Fruit fly (Drosophila melanogaster) whole organism, prepupa: ENCODE measurements around the gene CG8043.

ENCODE experiments used
- Blimp-1 ChIP-seq: fragments of 200-800 bp; sonication (Bioruptor generic); optimal IDR thresholded peaks from 3 replicates; lab custom pipeline; 2017; ENCODE audit warnings: missing biosample characterization, missing genetic modification characterization, mild to moderate bottlenecking, moderate library complexity, missing genetic modification reagents
- CG10631 ChIP-seq: fragments of 200-800 bp; sonication (Bioruptor generic); optimal IDR thresholded peaks from 2 replicates; lab custom pipeline; 2016; ENCODE audit warnings: missing biosample characterization, missing genetic modification characterization
- CG11294 ChIP-seq: fragments of 200-800 bp; sonication (Bioruptor generic); IDR thresholded peaks from 2 replicates; pipeline ENCODE4 v1.3.6; 2022; ENCODE audit warnings: missing biosample characterization, missing genetic modification characterization
- CG11762 ChIP-seq: fragments of 200-800 bp; sonication (Bioruptor generic); optimal IDR thresholded peaks from 3 replicates; lab custom pipeline; 2016; ENCODE audit warnings: missing biosample characterization, missing genetic modification characterization; ENCODE audit not compliant: insufficient read depth
- CG15336 ChIP-seq: fragments of 200-800 bp; sonication (Bioruptor generic); IDR thresholded peaks from 2 replicates; pipeline ENCODE4 v1.3.6; 2022; ENCODE audit warnings: missing biosample characterization, missing genetic modification characterization
- CG16779 ChIP-seq: fragments of 200-800 bp; sonication (Bioruptor generic); optimal IDR thresholded peaks from 3 replicates; lab custom pipeline; 2017; ENCODE audit warnings: missing biosample characterization, mild to moderate bottlenecking, missing genetic modification characterization
- CG3032 ChIP-seq: fragments of 200-800 bp; optimal IDR thresholded peaks from 2 replicates; lab custom pipeline; 2019; ENCODE audit warnings: missing biosample characterization, mild to moderate bottlenecking, missing genetic modification characterization, moderate library complexity
- CG32006 ChIP-seq: fragments of 200-800 bp; sonication (Bioruptor generic); optimal IDR thresholded peaks from 3 replicates; lab custom pipeline; 2017; ENCODE audit warnings: missing biosample characterization, mild to moderate bottlenecking, missing genetic modification characterization
- CG34406 ChIP-seq: fragments of 200-800 bp; sonication (Bioruptor generic); optimal IDR thresholded peaks from 3 replicates; lab custom pipeline; 2016; ENCODE audit warnings: missing biosample characterization, missing genetic modification characterization
- CG3919 ChIP-seq: fragments of 200-800 bp; sonication (Bioruptor generic); optimal IDR thresholded peaks from 3 replicates; lab custom pipeline; 2016; ENCODE audit warnings: missing biosample characterization, missing genetic modification characterization
- CG4318 ChIP-seq: fragments of 200-800 bp; sonication (Bioruptor generic); optimal IDR thresholded peaks from 3 replicates; lab custom pipeline; 2017; ENCODE audit warnings: missing biosample characterization, mild to moderate bottlenecking, missing genetic modification characterization
- CG6163 ChIP-seq: fragments of 200-800 bp; sonication (Bioruptor generic); IDR thresholded peaks from 3 replicates; pipeline ENCODE4 v1.3.6; 2022; ENCODE audit warnings: missing biosample characterization, missing genetic modification characterization
- CG6276 ChIP-seq: fragments of 200-800 bp; sonication (Bioruptor generic); optimal IDR thresholded peaks from 2 replicates; lab custom pipeline; 2017; ENCODE audit warnings: missing biosample characterization, mild to moderate bottlenecking, missing genetic modification characterization
- CG6808 ChIP-seq: fragments of 200-800 bp; sonication (Bioruptor generic); optimal IDR thresholded peaks from 3 replicates; lab custom pipeline; 2017; ENCODE audit warnings: missing biosample characterization, missing genetic modification characterization, mild to moderate bottlenecking, moderate library complexity, missing genetic modification reagents
- CG8119 ChIP-seq: fragments of 200-800 bp; sonication (Bioruptor generic); IDR thresholded peaks from 3 replicates; pipeline ENCODE4 v1.3.6; 2022; ENCODE audit warnings: missing biosample characterization, missing genetic modification characterization
- CG8632 ChIP-seq: fragments of 200-800 bp; sonication (Bioruptor generic); optimal IDR thresholded peaks from 3 replicates; lab custom pipeline; 2016; ENCODE audit warnings: missing biosample characterization, missing genetic modification characterization
- CG9139 ChIP-seq: fragments of 200-800 bp; sonication (Bioruptor generic); optimal IDR thresholded peaks from 3 replicates; lab custom pipeline; 2017; ENCODE audit warnings: missing biosample characterization, mild to moderate bottlenecking, missing genetic modification characterization
- Eip75B ChIP-seq: fragments of 200-800 bp; sonication (Bioruptor generic); optimal IDR thresholded peaks from 3 replicates; lab custom pipeline; 2016; ENCODE audit warnings: missing biosample characterization, missing genetic modification characterization
- Eip78C ChIP-seq: fragments of 200-800 bp; sonication (Bioruptor generic); peaks from one replicate; lab custom pipeline; 2016; ENCODE audit warnings: missing biosample characterization, missing genetic modification characterization
- Eip93F ChIP-seq: fragments of 200-800 bp; sonication (Bioruptor generic); optimal IDR thresholded peaks from 2 replicates; lab custom pipeline; 2016; ENCODE audit warnings: missing biosample characterization, mild to moderate bottlenecking, missing genetic modification characterization
- Ets96B ChIP-seq: fragments of 200-800 bp; optimal IDR thresholded peaks from 2 replicates; lab custom pipeline; 2019; ENCODE audit warnings: missing biosample characterization, mild to moderate bottlenecking, missing genetic modification characterization, moderate library complexity
- Hr4 ChIP-seq: fragments of 200-800 bp; sonication (Bioruptor generic); optimal IDR thresholded peaks from 3 replicates; lab custom pipeline; 2016; ENCODE audit warnings: missing biosample characterization, missing genetic modification characterization
- Met ChIP-seq: fragments of 200-800 bp; sonication (Bioruptor generic); optimal IDR thresholded peaks from 3 replicates; lab custom pipeline; 2016; ENCODE audit warnings: missing biosample characterization, missing genetic modification characterization
- OdsH ChIP-seq: fragments of 200-800 bp; sonication (Bioruptor generic); optimal IDR thresholded peaks from 3 replicates; lab custom pipeline; 2016; ENCODE audit warnings: missing biosample characterization, missing genetic modification characterization
- Sox102F ChIP-seq: fragments of 200-800 bp; sonication (Bioruptor generic); optimal IDR thresholded peaks from 2 replicates; lab custom pipeline; 2016; ENCODE audit warnings: missing biosample characterization, mild to moderate bottlenecking, missing genetic modification characterization
- Sox15 ChIP-seq: fragments of 200-800 bp; sonication (Bioruptor generic); optimal IDR thresholded peaks from 3 replicates; lab custom pipeline; 2016; ENCODE audit warnings: missing biosample characterization, missing genetic modification characterization
- achi ChIP-seq: fragments of 200-800 bp; sonication (Bioruptor generic); optimal IDR thresholded peaks from 3 replicates; lab custom pipeline; 2016; ENCODE audit warnings: missing biosample characterization, missing genetic modification characterization
- acj6 ChIP-seq: fragments of 200-800 bp; sonication (Bioruptor generic); optimal IDR thresholded peaks from 3 replicates; lab custom pipeline; 2016; ENCODE audit warnings: missing biosample characterization, missing genetic modification characterization
- cyc ChIP-seq: fragments of 200-800 bp; sonication (Bioruptor generic); optimal IDR thresholded peaks from 3 replicates; lab custom pipeline; 2016; ENCODE audit warnings: missing biosample characterization, missing genetic modification characterization
- dsx ChIP-seq: fragments of 200-800 bp; optimal IDR thresholded peaks from 3 replicates; lab custom pipeline; 2019; ENCODE audit warnings: missing biosample characterization, mild to moderate bottlenecking, missing genetic modification characterization, moderate library complexity; ENCODE audit not compliant: poor library complexity, severe bottlenecking
- eg ChIP-seq: fragments of 200-800 bp; sonication (Bioruptor generic); IDR thresholded peaks from 3 replicates; pipeline ENCODE4 v1.3.6; 2022; ENCODE audit warnings: missing biosample characterization, missing genetic modification characterization
- esn ChIP-seq: fragments of 200-800 bp; sonication (Bioruptor generic); optimal IDR thresholded peaks from 2 replicates; lab custom pipeline; 2016; ENCODE audit warnings: missing biosample characterization, mild to moderate bottlenecking, missing genetic modification characterization, moderate library complexity
- fd85E ChIP-seq: fragments of 200-800 bp; sonication (Bioruptor generic); optimal IDR thresholded peaks from 3 replicates; lab custom pipeline; 2016; ENCODE audit warnings: missing biosample characterization, missing genetic modification characterization
- fkh ChIP-seq: fragments of 200-800 bp; sonication (Bioruptor generic); optimal IDR thresholded peaks from 3 replicates; lab custom pipeline; 2017; ENCODE audit warnings: missing biosample characterization, mild to moderate bottlenecking, missing genetic modification characterization, moderate library complexity
- lz ChIP-seq: fragments of 200-800 bp; sonication (Bioruptor generic); optimal IDR thresholded peaks from 3 replicates; lab custom pipeline; 2016; ENCODE audit warnings: missing biosample characterization, missing genetic modification characterization
- net ChIP-seq: fragments of 200-800 bp; sonication (Bioruptor generic); optimal IDR thresholded peaks from 3 replicates; lab custom pipeline; 2016; ENCODE audit warnings: missing biosample characterization, missing genetic modification characterization
- pdm3 ChIP-seq: fragments of 200-800 bp; sonication (Bioruptor generic); optimal IDR thresholded peaks from 3 replicates; lab custom pipeline; 2016; ENCODE audit warnings: missing biosample characterization, missing genetic modification characterization
- salr ChIP-seq, 2 experiments: fragments of 200-800 bp; sonication (Bioruptor generic); optimal IDR thresholded peaks; 3 replicates each; lab custom pipeline; 2016 to 2018; ENCODE audit warnings: missing biosample characterization in 2 of 2, missing genetic modification characterization in 2 of 2, mild to moderate bottlenecking in 1 of 2
- spab ChIP-seq: fragments of 200-800 bp; sonication (Bioruptor generic); optimal IDR thresholded peaks from 2 replicates; lab custom pipeline; 2017; ENCODE audit warnings: missing biosample characterization, mild to moderate bottlenecking, missing genetic modification characterization, missing genetic modification reagents
- ss ChIP-seq, 2 experiments: fragments of 200-800 bp; sonication (Bioruptor generic); optimal IDR thresholded peaks; 2 replicates in 1 of 2; 3 replicates in 1 of 2; lab custom pipeline; 2017 to 2018; ENCODE audit warnings: mild to moderate bottlenecking in 2 of 2, missing biosample characterization in 2 of 2, missing genetic modification characterization in 2 of 2, moderate library complexity in 1 of 2
- svp ChIP-seq: fragments of 200-800 bp; sonication (Bioruptor generic); peaks from one replicate; lab custom pipeline; 2016; ENCODE audit warnings: missing biosample characterization, missing genetic modification characterization
- topi ChIP-seq: fragments of 200-800 bp; sonication (Bioruptor generic); optimal IDR thresholded peaks from 3 replicates; lab custom pipeline; 2016; ENCODE audit warnings: missing biosample characterization, missing genetic modification characterization
- vri ChIP-seq: fragments of 200-800 bp; sonication (Bioruptor generic); optimal IDR thresholded peaks from 3 replicates; lab custom pipeline; 2016; ENCODE audit warnings: missing biosample characterization, mild to moderate bottlenecking, missing genetic modification characterization

Gene CG8043

DNA sequence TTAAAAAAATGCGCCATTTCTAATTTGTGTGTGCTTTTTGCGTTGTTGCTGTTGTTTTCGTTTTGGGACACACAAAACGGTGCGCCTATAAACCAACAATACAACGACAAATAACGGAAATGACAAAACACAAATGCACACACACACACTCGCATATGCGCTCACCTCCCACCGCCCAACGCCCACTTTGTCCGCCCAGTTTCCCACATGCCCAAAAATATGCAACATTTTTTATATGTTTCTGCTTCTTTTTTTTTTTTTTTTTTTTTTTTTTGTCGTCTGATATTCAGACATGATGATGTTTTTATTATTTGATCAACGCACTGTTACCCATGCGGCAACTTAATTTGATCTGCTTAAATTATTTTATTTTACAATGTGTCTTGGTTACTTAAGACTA is 30.5 kb downstream of the CG8043 start:
- peak; percentile 9 for TF ChIP-seq achi
- TF ChIP-seq Sox15 (GFP tag; lab: Kevin White, UChicago), result no peak
- no peak for TF ChIP-seq CG9139 (GFP tag; lab: Kevin White, UChicago)
- no peak for TF ChIP-seq CG11294
- TF ChIP-seq spab, result no peak
- TF ChIP-seq CG6276, result no peak
- TF ChIP-seq Ets96B (tag; lab: Kevin White, UChicago), result peak; percentile 9
- TF ChIP-seq CG11762 (GFP tag; lab: Kevin White, UChicago), result no peak
- no peak for TF ChIP-seq cyc
- peak; percentile 84 for TF ChIP-seq CG6163 (GFP tag; lab: Robert Waterston, UW)
- TF ChIP-seq, all 60 proteins: peak for 3

DNA sequence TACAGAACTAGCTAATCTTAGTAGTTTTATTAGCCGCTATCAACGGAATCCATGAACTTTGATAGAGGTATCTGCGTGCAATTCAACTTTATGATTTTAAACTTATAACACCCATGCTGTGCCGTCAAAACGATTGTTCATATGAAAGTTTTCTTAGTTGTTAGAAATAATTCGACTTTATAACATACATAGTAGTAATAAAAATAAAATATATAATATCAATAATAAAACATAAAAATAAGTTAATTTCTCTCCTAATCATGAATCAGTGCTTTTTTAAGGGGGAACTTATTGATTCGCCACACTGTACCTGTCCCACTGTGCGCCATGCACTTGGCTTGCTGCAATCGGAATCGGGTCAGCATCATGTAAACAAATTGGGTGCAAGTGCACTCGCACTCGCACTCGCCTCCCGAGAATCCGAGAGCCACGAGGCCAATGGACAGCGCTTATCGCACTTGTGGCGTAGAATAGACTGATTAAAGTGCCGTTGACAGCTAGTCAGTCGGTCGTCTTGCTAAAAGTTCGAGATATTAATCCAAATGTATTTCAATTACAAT is 35.3 kb downstream of the CG8043 start:
- peak; percentile 92 for TF ChIP-seq svp (GFP tag; lab: Kevin White, UChicago)
- TF ChIP-seq Eip78C (GFP tag; lab: Kevin White, UChicago), result peak; percentile 42
- TF ChIP-seq vri, result peak; percentile 42
- TF ChIP-seq CG3919 (GFP tag; lab: Kevin White, UChicago), result peak; percentile 6
- peak; percentile 34 for TF ChIP-seq Eip75B (GFP tag; lab: Kevin White, UChicago)
- peak; percentile 2 for TF ChIP-seq Eip93F (GFP tag; lab: Kevin White, UChicago)
- TF ChIP-seq achi, result no peak
- peak; percentile 7 for TF ChIP-seq CG6276
- no peak for TF ChIP-seq CG11294
- peak; percentile 24; the same call in 2 of the 3 replicates for TF ChIP-seq CG8119
- TF ChIP-seq Met, result peak; percentile 21
- peak; percentile 15 for TF ChIP-seq CG16779 (tag; lab: Kevin White, UChicago)
- TF ChIP-seq net (GFP tag; lab: Kevin White, UChicago), result peak; percentile 8
- no peak for TF ChIP-seq lz
- TF ChIP-seq CG15336 (GFP tag; lab: Robert Waterston, UW), result peak; percentile 19; the same call in 1 of the 2 replicates
- TF ChIP-seq CG6163 (GFP tag; lab: Robert Waterston, UW), result peak; percentile 76

DNA sequence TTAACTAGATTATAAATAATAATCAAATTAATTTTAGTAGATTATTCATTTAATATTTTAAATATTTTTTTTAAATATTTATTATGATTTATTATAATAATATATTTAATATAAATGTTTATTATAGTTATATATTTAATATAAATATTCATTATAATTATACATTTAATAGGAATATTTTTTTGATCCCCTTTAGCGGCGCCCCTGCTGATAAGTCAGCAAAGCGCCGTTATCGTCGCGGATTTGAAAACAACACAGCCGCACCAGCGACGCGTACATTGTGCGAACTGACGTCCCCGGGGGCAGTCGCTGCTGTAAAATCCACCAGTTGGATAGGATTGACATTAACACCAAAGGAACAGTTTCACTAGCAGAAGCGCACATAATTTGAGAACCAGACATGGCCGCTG is 36.0 kb downstream of the CG8043 start, which contains the start of gene CG8112:
Gene CG8112, plus strand, starts transcription at position 212 of the 410 bp plus-strand sequence.
- TF ChIP-seq OdsH (peak; percentile 14), fkh (GFP tag; lab: Kevin White, UChicago) (peak; percentile 9), topi (GFP tag; lab: Kevin White, UChicago) (peak; percentile 2), pdm3 (GFP tag; lab: Kevin White, UChicago) (no peak), CG34406 (GFP tag; lab: Kevin White, UChicago) (peak; percentile 47), CG4318 (no peak), fd85E (GFP tag; lab: Kevin White, UChicago) (no peak), esn (GFP tag; lab: Kevin White, UChicago) (peak; percentile 52), Sox102F (no peak), eg (peak; percentile 41; the same call in 2 of the 3 replicates), CG6163 (GFP tag; lab: Robert Waterston, UW) (peak; percentile 64), svp (GFP tag; lab: Kevin White, UChicago) (peak; percentile 78), achi (peak; percentile 46), CG8632 (peak; percentile 59), CG32006 (peak; percentile 74), salr (GFP tag; optimal IDR thresholded peaks at IDR 0.05; lab: Kevin White, UChicago) (peak in 1 of 2 experiments; percentile 14), CG6808 (no peak), Eip93F (GFP tag; lab: Kevin White, UChicago) (no peak), CG16779 (tag; lab: Kevin White, UChicago) (no peak), Eip78C (GFP tag; lab: Kevin White, UChicago) (peak; percentile 63), Blimp-1 (GFP tag; lab: Kevin White, UChicago) (peak; percentile 23), CG6276 (peak; percentile 1), dsx (GFP tag; lab: Kevin White, UChicago) (peak; percentile 21), acj6 (GFP tag; lab: Kevin White, UChicago) (peak; percentile 27), CG10631 (GFP tag; lab: Kevin White, UChicago) (peak; percentile 19), spab (peak; percentile 3), ss (GFP tag; optimal IDR thresholded peaks at IDR 0.05; lab: Kevin White, UChicago) (peak in 1 of 2 experiments; percentile 16), CG3032 (tag; lab: Kevin White, UChicago) (peak; percentile 28), Hr4 (GFP tag; lab: Kevin White, UChicago) (no peak), Ets96B (tag; lab: Kevin White, UChicago) (no peak), CG3919 (GFP tag; lab: Kevin White, UChicago) (peak; percentile 34)
